Fruit fly (Drosophila melanogaster): Measurements from ENCODE around the gene CG15443.

DNA sequence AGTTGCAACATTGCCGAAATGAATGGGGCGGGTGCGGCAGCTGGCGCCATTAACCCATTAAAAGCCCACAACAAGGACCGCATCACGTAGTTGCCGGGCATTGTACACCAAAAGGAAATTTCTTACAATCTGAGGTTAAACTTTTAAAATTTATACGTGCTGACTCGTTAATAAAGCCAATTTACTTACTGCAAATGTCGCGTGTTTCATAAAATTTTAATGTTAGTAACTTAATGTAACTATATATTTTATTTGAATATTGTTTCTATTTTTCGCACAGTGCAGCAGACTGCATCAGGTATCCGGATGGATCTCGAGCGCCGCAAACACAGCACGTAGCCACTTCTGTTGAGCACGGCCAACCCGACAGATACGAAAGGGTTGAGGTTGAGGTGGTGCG lies 46.3 kb downstream of the CG15443 start:
- TF ChIP-seq p53 (GFP tag; optimal IDR thresholded peaks at IDR 0.05) (no peak), hkb (optimal IDR thresholded peaks at IDR 0.05) (no peak), hkb (GFP tag; IDR thresholded peaks at IDR 0.05) (no peak), Elba2 (GFP tag; optimal IDR thresholded peaks at IDR 0.05) (no peak), CG8478 (optimal IDR thresholded peaks at IDR 0.05) (no peak), CG4404 (GFP tag; IDR thresholded peaks at IDR 0.05) (no peak)

Data from whole organism, embryonic.